Worm (Caenorhabditis elegans): ENCODE measurements around the gene arrd-9.

Gene arrd-9

ce11 chrII:12435202-12435872 lies 45.4 kb downstream of the arrd-9 start:
- TF ChIP-seq ztf-11 (tag; optimal IDR thresholded peaks at IDR 0.05) (no peak), skn-1 (tag; optimal IDR thresholded peaks at IDR 0.05) (no peak), nhr-76 (tag; optimal IDR thresholded peaks at IDR 0.05) (no peak), ceh-16 (tag; optimal IDR thresholded peaks at IDR 0.05) (no peak), pha-4 (tag; optimal IDR thresholded peaks at IDR 0.05) (no peak)

ce11 chrII:12432356-12432755 lies 48.4 kb downstream of the arrd-9 start, which contains the start of gene dct-12:
Gene dct-12 (minus strand): TSS chrII:12432456.
- TF ChIP-seq nhr-43 (tag; optimal IDR thresholded peaks at IDR 0.05; ENCODE audit: poor library complexity, severe bottlenecking) (no peak), nhr-28 (tag; optimal IDR thresholded peaks at IDR 0.05) (no peak)

- TF ChIP-seq nhr-76 (tag; optimal IDR thresholded peaks at IDR 0.05) (no peak), eor-1 (tag; optimal IDR thresholded peaks at IDR 0.05) (no peak), fkh-2 (tag; optimal IDR thresholded peaks at IDR 0.05) (no peak), nhr-28 (tag; optimal IDR thresholded peaks at IDR 0.05) (no peak), elt-2 (tag; optimal IDR thresholded peaks at IDR 0.05) (no peak), ztf-11 (tag; optimal IDR thresholded peaks at IDR 0.05) (no peak), pha-4 (tag; optimal IDR thresholded peaks at IDR 0.05) (no peak), zag-1 (tag; optimal IDR thresholded peaks at IDR 0.05) (no peak), mml-1 (tag; optimal IDR thresholded peaks at IDR 0.05) (no peak), egl-5 (tag; optimal IDR thresholded peaks at IDR 0.05) (no peak), daf-12 (tag; optimal IDR thresholded peaks at IDR 0.05) (no peak), sea-2 (GFP tag; optimal IDR thresholded peaks at IDR 0.05) (no peak)
Observed at ce11 chrII:12429743-12430142, 51.0 kb downstream of the arrd-9 start, which contains the start of gene Y57A10C.8. Gene Y57A10C.8 (minus strand): TSS chrII:12429843.
